Worm (Caenorhabditis elegans) whole organism, late embryonic: Measurements from ENCODE around the gene C05D11.8.

Experiments
- F13H6.1 ChIP-seq: sonication (generic microtip); optimal IDR thresholded peaks from 2 replicates; lab custom pipeline; 2016; ENCODE audit warnings: missing genetic modification characterization, missing compliant biosample characterization
- T23F11.4 ChIP-seq: fragments of 200-800 bp; sonication (Bioruptor generic); optimal IDR thresholded peaks from 2 replicates; lab custom pipeline; 2018; ENCODE audit warnings: mild to moderate bottlenecking, missing genetic modification characterization, missing compliant biosample characterization
- ahr-1 ChIP-seq: sonication (generic microtip); optimal IDR thresholded peaks from 2 replicates; lab custom pipeline; 2016; ENCODE audit warnings: missing genetic modification characterization, missing compliant biosample characterization
- ama-1 ChIP-seq: fragments of 150-350 bp; optimal IDR thresholded peaks from 2 replicates; lab custom pipeline; 2014
- ceh-14 ChIP-seq: sonication (generic microtip); optimal IDR thresholded peaks from 2 replicates; lab custom pipeline; 2016; ENCODE audit warnings: missing genotype, missing genetic modification characterization, missing compliant biosample characterization
- ceh-18 ChIP-seq: sonication (generic microtip); optimal IDR thresholded peaks from 2 replicates; lab custom pipeline; 2016; ENCODE audit warnings: missing genetic modification characterization, missing compliant biosample characterization
- ceh-19 ChIP-seq: fragments of 200-800 bp; sonication (Bioruptor generic); optimal IDR thresholded peaks from 2 replicates; lab custom pipeline; 2018; ENCODE audit warnings: mild to moderate bottlenecking, missing genetic modification characterization, missing compliant biosample characterization
- ceh-22 ChIP-seq: sonication (generic microtip); optimal IDR thresholded peaks from 2 replicates; lab custom pipeline; 2017; ENCODE audit warnings: missing biosample characterization, missing genetic modification characterization
- ceh-48 ChIP-seq: sonication (generic microtip); optimal IDR thresholded peaks from 2 replicates; lab custom pipeline; 2016; ENCODE audit warnings: missing genetic modification characterization, inconsistent platforms, missing compliant biosample characterization
- ceh-6 ChIP-seq: fragments of 200-800 bp; sonication (Bioruptor generic); optimal IDR thresholded peaks from 2 replicates; lab custom pipeline; 2018; ENCODE audit warnings: mild to moderate bottlenecking, missing genetic modification characterization, missing compliant biosample characterization
- che-1 ChIP-seq: sonication (generic microtip); optimal IDR thresholded peaks from 2 replicates; lab custom pipeline; 2016; ENCODE audit warnings: mild to moderate bottlenecking, missing genetic modification characterization, missing compliant biosample characterization
- eyg-1 ChIP-seq: sonication (generic microtip); optimal IDR thresholded peaks from 2 replicates; lab custom pipeline; 2016; ENCODE audit warnings: missing genotype, missing genetic modification characterization, missing compliant biosample characterization
- fax-1 ChIP-seq: sonication (generic microtip); optimal IDR thresholded peaks from 2 replicates; lab custom pipeline; 2016; ENCODE audit warnings: missing genotype, missing genetic modification characterization, missing compliant biosample characterization
- fkh-6 ChIP-seq: sonication (generic microtip); optimal IDR thresholded peaks from 2 replicates; lab custom pipeline; 2016; ENCODE audit warnings: missing genetic modification characterization, missing compliant biosample characterization
- gmeb-2 ChIP-seq: sonication (generic microtip); optimal IDR thresholded peaks from 2 replicates; lab custom pipeline; 2016; ENCODE audit warnings: missing genetic modification characterization, inconsistent platforms, missing compliant biosample characterization
- hlh-13 ChIP-seq: fragments of 200-800 bp; sonication (Bioruptor generic); optimal IDR thresholded peaks from 2 replicates; lab custom pipeline; 2018; ENCODE audit warnings: mild to moderate bottlenecking, missing genetic modification characterization, missing compliant biosample characterization
- hlh-6 ChIP-seq: sonication (generic microtip); optimal IDR thresholded peaks from 2 replicates; lab custom pipeline; 2016; ENCODE audit warnings: missing genotype, missing genetic modification characterization, missing compliant biosample characterization
- lim-6 ChIP-seq: sonication (generic microtip); optimal IDR thresholded peaks from 2 replicates; lab custom pipeline; 2016; ENCODE audit warnings: missing genetic modification characterization, missing compliant biosample characterization
- madf-2 ChIP-seq: sonication (generic microtip); optimal IDR thresholded peaks from 2 replicates; lab custom pipeline; 2017; ENCODE audit warnings: missing genetic modification characterization, missing compliant biosample characterization
- nfya-1 ChIP-seq: sonication (generic microtip); optimal IDR thresholded peaks from 2 replicates; lab custom pipeline; 2017; ENCODE audit warnings: missing genetic modification characterization, mild to moderate bottlenecking, missing compliant biosample characterization, antibody characterized with exemption, moderate library complexity
- nhr-232 ChIP-seq: sonication (generic microtip); optimal IDR thresholded peaks from 2 replicates; lab custom pipeline; 2016; ENCODE audit warnings: missing genetic modification characterization, missing compliant biosample characterization
- odd-2 ChIP-seq: sonication (generic microtip); optimal IDR thresholded peaks from 2 replicates; lab custom pipeline; 2017; ENCODE audit warnings: antibody characterized with exemption, mild to moderate bottlenecking, missing genetic modification characterization, missing compliant biosample characterization
- pat-9 ChIP-seq: fragments of 200-800 bp; sonication (Bioruptor generic); optimal IDR thresholded peaks from 2 replicates; lab custom pipeline; 2018; ENCODE audit warnings: mild to moderate bottlenecking, missing genetic modification characterization, moderate library complexity, missing compliant biosample characterization
- pha-4 ChIP-seq: fragments of 150-350 bp; optimal IDR thresholded peaks from 2 replicates; lab custom pipeline; 2018; ENCODE audit warnings: missing biosample characterization, missing genetic modification reagents, missing genetic modification characterization
- pqm-1 ChIP-seq: sonication (generic microtip); optimal IDR thresholded peaks from 2 replicates; lab custom pipeline; 2016; ENCODE audit warnings: missing genetic modification characterization, missing compliant biosample characterization
- pros-1 ChIP-seq: fragments of 150-350 bp; optimal IDR thresholded peaks from 2 replicates; lab custom pipeline; 2014; ENCODE audit warnings: missing biosample characterization, missing genetic modification reagents, missing genetic modification characterization
- ref-2 ChIP-seq: sonication (generic microtip); optimal IDR thresholded peaks from 2 replicates; lab custom pipeline; 2016; ENCODE audit warnings: missing genetic modification characterization, missing compliant biosample characterization
- rnt-1 ChIP-seq: sonication (generic microtip); optimal IDR thresholded peaks from 2 replicates; lab custom pipeline; 2016; ENCODE audit warnings: missing genetic modification characterization, missing compliant biosample characterization
- sdc-2 ChIP-seq: sonication (generic microtip); optimal IDR thresholded peaks from 2 replicates; lab custom pipeline; 2016; ENCODE audit warnings: missing genotype, missing genetic modification characterization, missing compliant biosample characterization
- syd-9 ChIP-seq: sonication (generic microtip); optimal IDR thresholded peaks from 2 replicates; lab custom pipeline; 2016; ENCODE audit warnings: mild to moderate bottlenecking, missing genetic modification characterization, moderate library complexity, missing compliant biosample characterization
- unc-42 ChIP-seq: sonication (generic microtip); optimal IDR thresholded peaks from 2 replicates; lab custom pipeline; 2016; ENCODE audit warnings: missing genotype, missing genetic modification characterization, missing compliant biosample characterization
- unc-86 ChIP-seq: sonication (generic microtip); optimal IDR thresholded peaks from 2 replicates; lab custom pipeline; 2016; ENCODE audit warnings: missing genetic modification characterization, missing compliant biosample characterization
- zip-5 ChIP-seq: sonication (generic microtip); optimal IDR thresholded peaks from 2 replicates; lab custom pipeline; 2016; ENCODE audit warnings: missing genetic modification characterization, missing compliant biosample characterization

The C05D11.8 gene

ce11 chrIII:6390644-6391043 is 36.5 kb downstream of the C05D11.8 start, which contains the start of gene smrc-1:
smrc-1 (plus strand) TSS chrIII:6390944.
- TF ChIP-seq ama-1 (lab: Kevin White, UChicago), result no peak
- no peak for TF ChIP-seq pros-1 (tag; lab: Kevin White, UChicago)
- no peak for TF ChIP-seq pha-4
- TF ChIP-seq pat-9, result no peak
- no peak for TF ChIP-seq ceh-22 (tag; lab: Kevin White, UChicago)
- TF ChIP-seq pqm-1 (tag; lab: Kevin White, UChicago), result no peak
- TF ChIP-seq ceh-19, result no peak
- TF ChIP-seq eyg-1 (tag; lab: Kevin White, UChicago), result no peak
- TF ChIP-seq, all 69 proteins: peak for 0

DNA sequence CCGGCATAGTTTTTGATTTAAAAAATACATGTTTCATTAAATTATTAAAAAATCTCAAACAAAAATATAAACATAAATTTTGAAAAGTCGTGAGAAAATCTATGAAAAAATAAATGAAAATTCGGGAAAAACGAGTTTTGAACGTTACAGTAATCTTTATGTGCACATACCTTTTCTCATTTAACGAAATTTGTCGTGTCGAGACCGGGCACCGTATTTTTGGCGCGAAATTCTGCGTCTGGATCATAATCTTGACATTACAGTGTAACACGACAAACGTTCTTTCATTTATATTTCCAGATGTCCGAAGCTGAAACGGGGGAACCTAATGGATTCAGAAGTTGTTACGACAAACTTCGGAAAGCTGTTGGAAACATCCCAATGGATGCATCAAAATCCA is 37.6 kb downstream of the C05D11.8 start, which contains the start of gene C16A3.2:
TSS of gene C16A3.2 (plus strand) at position 301 of the 400 bp plus-strand sequence.
- TF ChIP-seq eyg-1 (tag; lab: Kevin White, UChicago) (no peak), fkh-6 (tag; lab: Kevin White, UChicago) (no peak), ceh-6 (GFP tag; lab: Kevin White, UChicago) (no peak), odd-2 (tag; lab: Kevin White, UChicago) (no peak), hlh-6 (no peak), fax-1 (no peak), pqm-1 (tag; lab: Kevin White, UChicago) (no peak), ref-2 (no peak), hlh-13 (GFP tag; lab: Kevin White, UChicago) (no peak)

DNA sequence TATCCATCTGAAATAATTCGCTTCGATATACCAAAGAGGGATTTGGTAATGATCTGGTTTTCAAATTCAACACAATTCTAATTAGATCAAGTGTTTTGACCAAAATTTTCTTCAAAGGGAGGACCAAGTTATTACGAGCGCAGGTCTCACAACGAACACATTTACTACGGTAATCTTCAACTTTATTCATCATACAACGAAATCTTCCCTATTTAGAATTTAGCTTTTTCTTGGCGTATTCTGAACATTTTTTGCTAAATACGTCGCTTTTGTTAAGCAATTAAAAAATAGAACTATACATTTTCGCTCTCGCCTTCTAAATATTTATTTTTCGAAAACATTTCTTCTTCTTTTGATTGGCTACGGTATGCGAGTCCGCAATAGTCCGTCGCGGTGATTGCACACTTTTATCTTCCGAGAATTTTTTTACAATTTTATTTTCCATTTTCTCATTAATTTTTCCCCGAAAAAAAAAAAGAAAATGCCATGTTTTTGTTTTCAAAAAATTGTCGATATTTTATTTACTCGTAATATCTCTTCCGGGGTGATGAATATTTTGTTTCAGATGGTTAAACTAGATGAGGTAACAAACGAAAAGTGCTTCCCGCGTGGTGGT is 44.0 kb downstream of the C05D11.8 start, which contains the start of gene let-716:
TSS of gene let-716 (plus strand) at position 566 of the 616 bp plus-strand sequence.
- TF ChIP-seq unc-42 (tag; lab: Kevin White, UChicago) (peak; percentile 2), pat-9 (no peak), nfya-1 (tag; lab: Kevin White, UChicago) (peak; percentile 69)

- TF ChIP-seq pqm-1 (tag; lab: Kevin White, UChicago) (no peak), unc-42 (tag; lab: Kevin White, UChicago) (no peak), fax-1 (no peak), ceh-48 (tag; lab: Kevin White, UChicago) (no peak)
Measured at ce11 chrIII:6381584-6382391, 45.3 kb downstream of the C05D11.8 start, which contains the start of gene znf-622. znf-622 (plus strand) TSS chrIII:6381634.

- TF ChIP-seq fax-1 (no peak), T23F11.4 (GFP tag; lab: Kevin White, UChicago) (no peak), unc-86 (tag; lab: Kevin White, UChicago) (no peak), pat-9 (no peak), ceh-14 (no peak), syd-9 (tag; lab: Kevin White, UChicago) (no peak), F13H6.1 (tag; lab: Kevin White, UChicago) (no peak), gmeb-2 (tag; lab: Kevin White, UChicago) (no peak), rnt-1 (tag; lab: Kevin White, UChicago) (no peak), ceh-18 (tag; lab: Kevin White, UChicago) (no peak), madf-2 (tag; lab: Kevin White, UChicago) (no peak), ahr-1 (tag; lab: Kevin White, UChicago) (no peak), sdc-2 (tag; lab: Kevin White, UChicago) (no peak), lim-6 (tag; lab: Kevin White, UChicago) (no peak), zip-5 (tag; lab: Kevin White, UChicago) (no peak), che-1 (tag; lab: Kevin White, UChicago) (no peak), nhr-232 (tag; lab: Kevin White, UChicago) (no peak)
Measured at ce11 chrIII:6380472-6380871, 46.6 kb downstream of the C05D11.8 start, which contains the start of gene C16A3.5. C16A3.5 (plus strand) TSS chrIII:6380772.
